Worm (Caenorhabditis elegans) whole organism, L1 larva: Measurements from ENCODE around the gene K02D10.8.
A peak's percentile ranks its signal among the peaks of the same experiment; 100 is the strongest.

Experiments
- C16A3.4 ChIP-seq: fragments of 150-350 bp; optimal IDR thresholded peaks from 2 replicates; lab custom pipeline; 2014; ENCODE audit warnings: missing biosample characterization, missing genetic modification characterization
- C34B4.2 ChIP-seq: sonication (generic microtip); optimal IDR thresholded peaks from 2 replicates; lab custom pipeline; 2017; ENCODE audit warnings: mild to moderate bottlenecking, missing genetic modification characterization, missing compliant biosample characterization
- aly-2 ChIP-seq: fragments of 150-350 bp; optimal IDR thresholded peaks from 2 replicates; lab custom pipeline; 2014; ENCODE audit warnings: missing biosample characterization, missing genetic modification characterization
- ama-1 ChIP-seq: fragments of 150-350 bp; optimal IDR thresholded peaks from 2 replicates; lab custom pipeline; 2014
- ceh-8 ChIP-seq: fragments of 200-800 bp; sonication (Bioruptor generic); optimal IDR thresholded peaks from 2 replicates; lab custom pipeline; 2018; ENCODE audit warnings: mild to moderate bottlenecking, missing genetic modification characterization, moderate library complexity, missing compliant biosample characterization
- ceh-88 ChIP-seq: fragments of 200-800 bp; sonication (Bioruptor generic); IDR thresholded peaks from 2 replicates; pipeline ENCODE4 v1.3.6; 2022; ENCODE audit warnings: missing genetic modification characterization, missing compliant biosample characterization
- ces-1 ChIP-seq: fragments of 150-350 bp; optimal IDR thresholded peaks from 2 replicates; lab custom pipeline; 2014; ENCODE audit warnings: missing biosample characterization, missing genetic modification reagents, missing genetic modification characterization
- dpl-1 ChIP-seq, 3 experiments: fragments of 150-350 bp in 2 of 3; sonication (generic microtip) in 1 of 3; optimal IDR thresholded peaks; 2 replicates each; lab custom pipeline; 2014 to 2017; ENCODE audit warnings: missing biosample characterization in 3 of 3, missing genetic modification characterization in 3 of 3, missing genetic modification reagents in 3 of 3
- dsc-1 ChIP-seq: sonication (generic microtip); optimal IDR thresholded peaks from 2 replicates; lab custom pipeline; 2016; ENCODE audit warnings: mild to moderate bottlenecking, missing genetic modification characterization, missing compliant biosample characterization
- efl-3 ChIP-seq: fragments of 200-800 bp; sonication (Bioruptor generic); optimal IDR thresholded peaks from 2 replicates; lab custom pipeline; 2018; ENCODE audit warnings: mild to moderate bottlenecking, missing genetic modification characterization, missing compliant biosample characterization
- egl-13 ChIP-seq: sonication (generic microtip); optimal IDR thresholded peaks from 2 replicates; lab custom pipeline; 2016; ENCODE audit warnings: missing genotype, missing genetic modification reagents, missing genetic modification characterization, missing compliant biosample characterization
- egl-27 ChIP-seq, 2 experiments: fragments of 150-350 bp in 1 of 2; sonication (generic microtip); optimal IDR thresholded peaks; 3 replicates each; lab custom pipeline; 2017 to 2018; ENCODE audit warnings: missing biosample characterization in 2 of 2, missing genetic modification characterization in 2 of 2, missing genetic modification reagents in 2 of 2
- elt-3 ChIP-seq, 6 experiments: fragments of 150-350 bp in 1 of 6; sonication (generic microtip); optimal IDR thresholded peaks; 2 replicates each; lab custom pipeline; 2017 to 2018; ENCODE audit warnings: missing biosample characterization in 6 of 6, missing genetic modification characterization in 6 of 6, inconsistent platforms in 1 of 6
- fkh-4 ChIP-seq: sonication (generic microtip); optimal IDR thresholded peaks from 2 replicates; lab custom pipeline; 2016; ENCODE audit warnings: missing compliant biosample characterization, missing genetic modification characterization, borderline replicate concordance
- fos-1 ChIP-seq: fragments of 150-350 bp; optimal IDR thresholded peaks from 2 replicates; lab custom pipeline; 2014; ENCODE audit warnings: missing biosample characterization, missing genetic modification characterization
- grh-1 ChIP-seq: fragments of 200-800 bp; sonication (Bioruptor generic); IDR thresholded peaks from 2 replicates; pipeline ENCODE4 v1.3.6; 2022; ENCODE audit warnings: missing genetic modification reagents, missing genetic modification characterization, missing compliant biosample characterization
- hlh-17 ChIP-seq: fragments of 200-800 bp; sonication (Bioruptor generic); optimal IDR thresholded peaks from 2 replicates; lab custom pipeline; 2018; ENCODE audit warnings: missing genetic modification characterization, mild to moderate bottlenecking, missing compliant biosample characterization, moderate library complexity, borderline replicate concordance
- hlh-4 ChIP-seq: sonication (generic microtip); optimal IDR thresholded peaks from 2 replicates; lab custom pipeline; 2016; ENCODE audit warnings: mild to moderate bottlenecking, missing genetic modification characterization, missing compliant biosample characterization
- lin-13 ChIP-seq: fragments of 150-350 bp; optimal IDR thresholded peaks from 2 replicates; lab custom pipeline; 2014; ENCODE audit warnings: missing biosample characterization, missing genetic modification reagents, missing genetic modification characterization
- lin-14 ChIP-seq: fragments of 200-800 bp; sonication (Bioruptor generic); optimal IDR thresholded peaks from 2 replicates; lab custom pipeline; 2018; ENCODE audit warnings: mild to moderate bottlenecking, missing genetic modification characterization, moderate library complexity, missing compliant biosample characterization
- lin-15B ChIP-seq: fragments of 150-350 bp; sonication (generic microtip); optimal IDR thresholded peaks from 3 replicates; lab custom pipeline; 2014; ENCODE audit warnings: missing biosample characterization, missing genetic modification characterization
- lin-39 ChIP-seq: fragments of 150-350 bp; optimal IDR thresholded peaks from 2 replicates; lab custom pipeline; 2014; ENCODE audit warnings: missing biosample characterization, missing genetic modification reagents, missing genetic modification characterization
- lsy-2 ChIP-seq, 2 experiments: fragments of 150-350 bp; optimal IDR thresholded peaks; 2 replicates each; lab custom pipeline; 2014; ENCODE audit warnings: missing biosample characterization in 2 of 2, missing genetic modification characterization in 2 of 2
- nhr-11 ChIP-seq: fragments of 150-350 bp; optimal IDR thresholded peaks from 2 replicates; lab custom pipeline; 2014; ENCODE audit warnings: missing biosample characterization, missing genetic modification characterization
- nhr-237 ChIP-seq: fragments of 150-350 bp; optimal IDR thresholded peaks from 2 replicates; lab custom pipeline; 2014; ENCODE audit warnings: missing biosample characterization, missing genetic modification characterization
- nhr-47 ChIP-seq: sonication (generic microtip); optimal IDR thresholded peaks from 2 replicates; lab custom pipeline; 2016; ENCODE audit warnings: mild to moderate bottlenecking, missing genetic modification characterization, moderate library complexity, missing compliant biosample characterization
- nhr-76 ChIP-seq: sonication (generic microtip); optimal IDR thresholded peaks from 2 replicates; lab custom pipeline; 2017; ENCODE audit warnings: missing biosample characterization, missing genetic modification characterization
- nhr-77 ChIP-seq: fragments of 150-350 bp; optimal IDR thresholded peaks from 2 replicates; lab custom pipeline; 2014; ENCODE audit warnings: missing biosample characterization, missing genetic modification characterization
- nhr-84 ChIP-seq: sonication (generic microtip); optimal IDR thresholded peaks from 2 replicates; lab custom pipeline; 2017; ENCODE audit warnings: missing biosample characterization, missing genetic modification characterization
- nhr-85 ChIP-seq: sonication (generic microtip); peaks from one replicate; lab custom pipeline; 2016; ENCODE audit warnings: missing genetic modification characterization, inconsistent platforms, missing compliant biosample characterization
- pag-3 ChIP-seq: sonication (generic microtip); optimal IDR thresholded peaks from 2 replicates; lab custom pipeline; 2017; ENCODE audit warnings: missing genetic modification characterization, mild to moderate bottlenecking, missing compliant biosample characterization, antibody characterized with exemption, borderline replicate concordance; ENCODE audit not compliant: insufficient read depth
- pax-3 ChIP-seq: fragments of 200-800 bp; sonication (Bioruptor generic); optimal IDR thresholded peaks from 2 replicates; lab custom pipeline; 2018; ENCODE audit warnings: mild to moderate bottlenecking, missing genetic modification characterization, moderate library complexity, missing compliant biosample characterization
- pqm-1 ChIP-seq: sonication (generic microtip); optimal IDR thresholded peaks from 3 replicates; lab custom pipeline; 2017; ENCODE audit warnings: missing biosample characterization, missing genetic modification characterization
- rnt-1 ChIP-seq: sonication (generic microtip); optimal IDR thresholded peaks from 2 replicates; lab custom pipeline; 2016; ENCODE audit warnings: mild to moderate bottlenecking, missing genetic modification characterization, moderate library complexity, missing compliant biosample characterization
- skn-1 ChIP-seq: fragments of 150-350 bp; optimal IDR thresholded peaks from 2 replicates; lab custom pipeline; 2014; ENCODE audit warnings: missing biosample characterization, missing genetic modification characterization
- sox-4 ChIP-seq: sonication (generic microtip); optimal IDR thresholded peaks from 2 replicates; lab custom pipeline; 2016; ENCODE audit warnings: missing genetic modification characterization, missing compliant biosample characterization
- sptf-1 ChIP-seq: fragments of 150-350 bp; optimal IDR thresholded peaks from 2 replicates; lab custom pipeline; 2014; ENCODE audit warnings: missing biosample characterization, missing genetic modification characterization
- sup-37 ChIP-seq: fragments of 200-800 bp; sonication (Bioruptor generic); optimal IDR thresholded peaks from 2 replicates; lab custom pipeline; 2018; ENCODE audit warnings: mild to moderate bottlenecking, missing genetic modification characterization, missing compliant biosample characterization
- swsn-7 ChIP-seq: sonication (generic microtip); optimal IDR thresholded peaks from 2 replicates; lab custom pipeline; 2016; ENCODE audit warnings: missing genetic modification characterization, missing compliant biosample characterization
- tlp-1 ChIP-seq: fragments of 150-350 bp; optimal IDR thresholded peaks from 2 replicates; lab custom pipeline; 2014; ENCODE audit warnings: missing biosample characterization, missing genetic modification characterization
- unc-130 ChIP-seq: fragments of 150-350 bp; optimal IDR thresholded peaks from 2 replicates; lab custom pipeline; 2017; ENCODE audit warnings: missing biosample characterization, missing genetic modification characterization, inconsistent platforms
- unc-62 ChIP-seq: fragments of 150-350 bp; optimal IDR thresholded peaks from 2 replicates; lab custom pipeline; 2014; ENCODE audit warnings: missing biosample characterization, missing genetic modification reagents, missing genetic modification characterization
- unc-98 ChIP-seq: fragments of 200-800 bp; sonication (Bioruptor generic); IDR thresholded peaks from 2 replicates; pipeline ENCODE4 v1.3.6; 2022; ENCODE audit warnings: missing genetic modification characterization, missing compliant biosample characterization
- vab-15 ChIP-seq: sonication (generic microtip); optimal IDR thresholded peaks from 2 replicates; lab custom pipeline; 2017; ENCODE audit warnings: missing genotype, mild to moderate bottlenecking, missing genetic modification characterization, missing compliant biosample characterization
- zag-1 ChIP-seq: fragments of 150-350 bp; optimal IDR thresholded peaks from 2 replicates; lab custom pipeline; 2014; ENCODE audit warnings: missing biosample characterization, missing genetic modification characterization
- zip-4 ChIP-seq: fragments of 200-800 bp; sonication (Bioruptor generic); optimal IDR thresholded peaks from 2 replicates; lab custom pipeline; 2018; ENCODE audit warnings: mild to moderate bottlenecking, missing genetic modification characterization, moderate library complexity, missing compliant biosample characterization
- ztf-4 ChIP-seq: fragments of 150-350 bp; optimal IDR thresholded peaks from 2 replicates; lab custom pipeline; 2014; ENCODE audit warnings: missing biosample characterization, missing genetic modification characterization

K02D10.8 gene

ce11 chrIII:8797211-8797733 is 11.1 kb downstream of the K02D10.8 start (continued):
- peak; percentile 30 for TF ChIP-seq pag-3 (tag; lab: Kevin White, UChicago)
- TF ChIP-seq sox-4 (tag; lab: Kevin White, UChicago), result peak; percentile 73
- TF ChIP-seq ces-1 (GFP tag; lab: Kevin White, UChicago), result no peak
- TF ChIP-seq lin-15B (tag; lab: Kevin White, UChicago), result no peak
- TF ChIP-seq hlh-4, result no peak
- TF ChIP-seq unc-98 (GFP tag; lab: Robert Waterston, UW), result no peak
- TF ChIP-seq nhr-47 (tag; lab: Kevin White, UChicago), result peak; percentile 88

- TF ChIP-seq sptf-1 (tag; lab: Kevin White, UChicago) (no peak), unc-62 (peak; percentile 69), ces-1 (GFP tag; lab: Kevin White, UChicago) (no peak), hlh-4 (no peak), ceh-88 (GFP tag; lab: Robert Waterston, UW) (peak; percentile 73), C34B4.2 (tag; lab: Kevin White, UChicago) (no peak), nhr-77 (peak; percentile 87), ama-1 (lab: Kevin White, UChicago) (no peak), efl-3 (no peak), zip-4 (GFP tag; lab: Kevin White, UChicago) (peak; percentile 53), lin-14 (GFP tag; lab: Kevin White, UChicago) (peak; percentile 100), nhr-76 (tag; lab: Kevin White, UChicago) (peak; percentile 32), sox-4 (tag; lab: Kevin White, UChicago) (peak; percentile 59), skn-1 (tag; lab: Kevin White, UChicago) (no peak), swsn-7 (tag; lab: Kevin White, UChicago) (peak; percentile 94), sup-37 (GFP tag; lab: Kevin White, UChicago) (peak; percentile 86), grh-1 (GFP tag; lab: Robert Waterston, UW) (peak; percentile 55; the same call in 1 of the 2 replicates), egl-13 (tag; lab: Kevin White, UChicago) (peak; percentile 93), aly-2 (peak; percentile 74), lin-13 (GFP tag; lab: Kevin White, UChicago) (peak; percentile 90), lin-39 (tag; lab: Kevin White, UChicago) (peak; percentile 63), pax-3 (tag; lab: Kevin White, UChicago) (peak; percentile 86), ztf-4 (tag; lab: Kevin White, UChicago) (peak; percentile 89), elt-3 (tag; optimal IDR thresholded peaks at IDR 0.05; lab: Kevin White, UChicago) (peak in 1 of 6 experiments; percentile 23), fos-1 (tag; lab: Kevin White, UChicago) (peak; percentile 92), nhr-84 (no peak), nhr-11 (tag; lab: Kevin White, UChicago) (peak; percentile 86), dpl-1 (GFP tag; optimal IDR thresholded peaks at IDR 0.05; lab: Kevin White, UChicago) (peak; percentile 26 to 60 (median 51)), nhr-237 (no peak), unc-98 (GFP tag; lab: Robert Waterston, UW) (no peak; the same call in 1 of the 2 replicates), vab-15 (tag; lab: Kevin White, UChicago) (peak; percentile 92), C16A3.4 (tag; lab: Kevin White, UChicago) (peak; percentile 73), zag-1 (peak; percentile 71), egl-27 (tag; optimal IDR thresholded peaks at IDR 0.05; lab: Kevin White, UChicago) (peak; percentile 85 to 94), pqm-1 (tag; lab: Kevin White, UChicago) (no peak), tlp-1 (no peak), rnt-1 (tag; lab: Kevin White, UChicago) (peak; percentile 86), fkh-4 (tag; lab: Kevin White, UChicago) (peak; percentile 79), dsc-1 (tag; lab: Kevin White, UChicago) (peak; percentile 89), hlh-17 (GFP tag; lab: Kevin White, UChicago) (no peak), lin-15B (tag; lab: Kevin White, UChicago) (no peak), lsy-2 (tag; optimal IDR thresholded peaks at IDR 0.05; lab: Kevin White, UChicago) (peak; percentile 84 to 89), nhr-85 (tag; lab: Kevin White, UChicago) (peak; percentile 97), ceh-8 (peak; percentile 67), unc-130 (peak; percentile 75)
Measured at ce11 chrIII:8799964-8800795, 14.0 kb downstream of the K02D10.8 start, which contains the start of gene F54F2.6. Gene F54F2.6 (minus strand): TSS chrIII:8800701.
